Worm (Caenorhabditis elegans) whole organism, L4 larva: ENCODE measurements around the gene taf-2.

Source experiments
- ZK546.5 ChIP-seq, 2 experiments: sonication (generic microtip); optimal IDR thresholded peaks; 2 replicates each; lab custom pipeline; 2017; ENCODE audit warnings: missing biosample characterization in 2 of 2, missing genetic modification characterization in 2 of 2
- ama-1 ChIP-seq: fragments of 150-350 bp; optimal IDR thresholded peaks from 2 replicates; lab custom pipeline; 2014; ENCODE audit warnings: inconsistent platforms, mixed read lengths
- arid-1 ChIP-seq: fragments of 200-800 bp; sonication (Bioruptor generic); conservative IDR thresholded peaks from 2 replicates; pipeline ENCODE4 v1.3.6; 2022; ENCODE audit warnings: missing genetic modification reagents, missing genetic modification characterization, missing compliant biosample characterization
- ces-1 ChIP-seq: fragments of 150-350 bp; sonication (generic microtip); optimal IDR thresholded peaks from 4 replicates; lab custom pipeline; 2014; ENCODE audit warnings: missing biosample characterization, missing genetic modification reagents, missing genetic modification characterization
- dpl-1 ChIP-seq: fragments of 150-350 bp; optimal IDR thresholded peaks from 2 replicates; lab custom pipeline; 2014; ENCODE audit warnings: missing biosample characterization, missing genetic modification reagents, missing genetic modification characterization
- mdl-1 ChIP-seq, 2 experiments: fragments of 150-350 bp in 1 of 2; sonication (generic microtip) in 1 of 2; optimal IDR thresholded peaks; 2 replicates each; lab custom pipeline; 2014 to 2017; ENCODE audit warnings: missing biosample characterization in 2 of 2, missing genetic modification characterization in 2 of 2
- mdt-29 ChIP-seq: fragments of 200-800 bp; sonication (Bioruptor generic); IDR thresholded peaks from 2 replicates; pipeline ENCODE4 v1.3.6; 2022; ENCODE audit warnings: missing genetic modification reagents, missing genetic modification characterization, missing compliant biosample characterization
- nhr-28 ChIP-seq: fragments of 150-350 bp; optimal IDR thresholded peaks from 2 replicates; lab custom pipeline; 2014; ENCODE audit warnings: missing biosample characterization, missing genetic modification characterization
- nhr-77 ChIP-seq: fragments of 150-350 bp; optimal IDR thresholded peaks from 2 replicates; lab custom pipeline; 2014; ENCODE audit warnings: missing biosample characterization, missing genetic modification characterization
- snpc-4 ChIP-seq: fragments of 150-350 bp; optimal IDR thresholded peaks from 2 replicates; lab custom pipeline; 2014; ENCODE audit warnings: missing biosample characterization, missing genetic modification characterization
- unc-62 ChIP-seq, 3 experiments: fragments of 150-350 bp in 1 of 3; sonication (generic microtip); optimal IDR thresholded peaks in 2 of 3; peaks in 1 of 3; 1 replicate in 1 of 3; 2 replicates in 2 of 3; lab custom pipeline; 2014 to 2017; ENCODE audit warnings: missing biosample characterization in 3 of 3, missing genetic modification characterization in 3 of 3, missing genetic modification reagents in 3 of 3, missing genotype in 1 of 3

DNA sequence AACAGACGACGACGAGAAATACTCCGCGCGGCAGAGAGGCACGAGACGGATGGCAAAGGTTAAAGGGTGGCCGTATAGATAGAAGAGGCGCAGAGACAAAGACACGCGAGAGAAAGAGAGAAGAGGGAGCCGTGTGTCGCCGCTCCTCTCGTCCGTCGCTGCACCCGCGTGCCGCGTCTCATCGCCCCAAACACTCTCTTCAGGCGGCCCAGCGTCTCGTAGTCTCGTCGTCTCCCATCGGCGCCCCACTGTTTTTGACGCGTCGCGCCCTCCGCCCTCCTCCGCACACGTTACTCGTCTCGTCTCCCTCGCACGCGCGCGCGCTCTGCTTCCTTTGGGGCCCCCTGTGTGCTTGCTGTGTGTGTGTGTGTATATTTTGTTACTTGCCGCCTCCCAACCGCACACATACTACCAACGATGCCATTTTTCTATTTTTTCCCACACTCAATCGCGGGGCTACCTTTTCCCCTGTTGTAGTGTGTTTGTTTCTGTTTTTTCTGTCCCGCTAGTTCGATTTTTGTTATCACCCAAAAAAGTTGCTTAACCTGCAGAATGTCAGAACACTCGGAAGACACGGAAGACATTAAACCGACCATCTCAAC lies 43.2 kb upstream of the taf-2 start, which contains the start of gene madf-9:
- no peak for TF ChIP-seq ZK546.5 (tag; optimal IDR thresholded peaks at IDR 0.05; lab: Kevin White, UChicago)
- no peak for TF ChIP-seq ces-1 (GFP tag; lab: Kevin White, UChicago)
- 0 out of 2 replicates have a peak, but pooled peaks have one; percentile 37 for TF ChIP-seq arid-1
- TF ChIP-seq mdl-1 (tag; optimal IDR thresholded peaks at IDR 0.05; lab: Kevin White, UChicago): peak; percentile 78 to 88
- TF ChIP-seq nhr-77 (tag; lab: Kevin White, UChicago): no peak
- no peak for TF ChIP-seq ama-1
- TF ChIP-seq snpc-4: no peak
- TF ChIP-seq mdt-29 (GFP tag; lab: Robert Waterston, UW): no peak
- TF ChIP-seq unc-62 (GFP tag; optimal IDR thresholded peaks at IDR 0.05 in 1 of 2; lab: Kevin White, UChicago): no peak
- no peak for TF ChIP-seq unc-62 (tag; optimal IDR thresholded peaks at IDR 0.05; lab: Kevin White, UChicago)
- peak; percentile 64 for TF ChIP-seq nhr-28
- peak; percentile 18 for TF ChIP-seq dpl-1 (GFP tag; lab: Kevin White, UChicago)
